Fruit fly (Drosophila melanogaster) whole organism, prepupa: ENCODE measurements around the gene Vinc.
A peak's percentile ranks its signal among the peaks of the same experiment; 100 is the strongest.

Experiments used
- CG11762 ChIP-seq: fragments of 200-800 bp; sonication (Bioruptor generic); optimal IDR thresholded peaks from 3 replicates; lab custom pipeline; 2016; ENCODE audit warnings: missing biosample characterization, missing genetic modification characterization; ENCODE audit not compliant: insufficient read depth
- CG11902 ChIP-seq: fragments of 200-800 bp; sonication (Bioruptor generic); optimal IDR thresholded peaks from 3 replicates; lab custom pipeline; 2016; ENCODE audit warnings: missing biosample characterization, missing genetic modification characterization
- CG1621 ChIP-seq: fragments of 200-800 bp; sonication (Bioruptor generic); optimal IDR thresholded peaks from 3 replicates; lab custom pipeline; 2018; ENCODE audit warnings: missing biosample characterization, mild to moderate bottlenecking, missing genetic modification characterization
- CG16779 ChIP-seq: fragments of 200-800 bp; sonication (Bioruptor generic); optimal IDR thresholded peaks from 3 replicates; lab custom pipeline; 2017; ENCODE audit warnings: missing biosample characterization, mild to moderate bottlenecking, missing genetic modification characterization
- CG3032 ChIP-seq: fragments of 200-800 bp; optimal IDR thresholded peaks from 2 replicates; lab custom pipeline; 2019; ENCODE audit warnings: missing biosample characterization, mild to moderate bottlenecking, missing genetic modification characterization, moderate library complexity
- CG31627 ChIP-seq: fragments of 200-800 bp; sonication (Bioruptor generic); optimal IDR thresholded peaks from 3 replicates; lab custom pipeline; 2016; ENCODE audit warnings: missing biosample characterization, missing genetic modification characterization
- CG32006 ChIP-seq: fragments of 200-800 bp; sonication (Bioruptor generic); optimal IDR thresholded peaks from 3 replicates; lab custom pipeline; 2017; ENCODE audit warnings: missing biosample characterization, mild to moderate bottlenecking, missing genetic modification characterization
- CG6163 ChIP-seq: fragments of 200-800 bp; sonication (Bioruptor generic); IDR thresholded peaks from 3 replicates; pipeline ENCODE4 v1.3.6; 2022; ENCODE audit warnings: missing biosample characterization, missing genetic modification characterization
- CG6808 ChIP-seq: fragments of 200-800 bp; sonication (Bioruptor generic); optimal IDR thresholded peaks from 3 replicates; lab custom pipeline; 2017; ENCODE audit warnings: missing biosample characterization, missing genetic modification characterization, mild to moderate bottlenecking, moderate library complexity, missing genetic modification reagents
- CG8632 ChIP-seq: fragments of 200-800 bp; sonication (Bioruptor generic); optimal IDR thresholded peaks from 3 replicates; lab custom pipeline; 2016; ENCODE audit warnings: missing biosample characterization, missing genetic modification characterization
- Eip93F ChIP-seq: fragments of 200-800 bp; sonication (Bioruptor generic); optimal IDR thresholded peaks from 2 replicates; lab custom pipeline; 2016; ENCODE audit warnings: missing biosample characterization, mild to moderate bottlenecking, missing genetic modification characterization
- Ets21C ChIP-seq: fragments of 200-800 bp; sonication (Bioruptor generic); optimal IDR thresholded peaks from 3 replicates; lab custom pipeline; 2016; ENCODE audit warnings: missing biosample characterization, missing genetic modification characterization
- Gug ChIP-seq: fragments of 200-800 bp; sonication (Bioruptor generic); IDR thresholded peaks from 2 replicates; pipeline ENCODE4 v1.3.6; 2022; ENCODE audit warnings: missing biosample characterization, missing genetic modification characterization
- Hr38 ChIP-seq: sonication (Bioruptor generic); optimal IDR thresholded peaks from 2 replicates; lab custom pipeline; 2016; ENCODE audit warnings: missing biosample characterization, missing genetic modification characterization
- Hr4 ChIP-seq: fragments of 200-800 bp; sonication (Bioruptor generic); optimal IDR thresholded peaks from 3 replicates; lab custom pipeline; 2016; ENCODE audit warnings: missing biosample characterization, missing genetic modification characterization
- Lpt ChIP-seq: fragments of 200-800 bp; sonication (Bioruptor generic); optimal IDR thresholded peaks from 3 replicates; lab custom pipeline; 2016; ENCODE audit warnings: missing biosample characterization, missing genetic modification characterization
- OdsH ChIP-seq: fragments of 200-800 bp; sonication (Bioruptor generic); optimal IDR thresholded peaks from 3 replicates; lab custom pipeline; 2016; ENCODE audit warnings: missing biosample characterization, missing genetic modification characterization
- Sox14 ChIP-seq: fragments of 200-800 bp; sonication (Bioruptor generic); optimal IDR thresholded peaks from 3 replicates; lab custom pipeline; 2016; ENCODE audit warnings: missing biosample characterization, missing genetic modification characterization
- achi ChIP-seq: fragments of 200-800 bp; sonication (Bioruptor generic); optimal IDR thresholded peaks from 3 replicates; lab custom pipeline; 2016; ENCODE audit warnings: missing biosample characterization, missing genetic modification characterization
- cyc ChIP-seq: fragments of 200-800 bp; sonication (Bioruptor generic); optimal IDR thresholded peaks from 3 replicates; lab custom pipeline; 2016; ENCODE audit warnings: missing biosample characterization, missing genetic modification characterization
- dac ChIP-seq: fragments of 200-800 bp; sonication (Bioruptor generic); optimal IDR thresholded peaks from 2 replicates; lab custom pipeline; 2017; ENCODE audit warnings: missing biosample characterization, mild to moderate bottlenecking, missing genetic modification characterization
- dsx ChIP-seq: fragments of 200-800 bp; optimal IDR thresholded peaks from 3 replicates; lab custom pipeline; 2019; ENCODE audit warnings: missing biosample characterization, mild to moderate bottlenecking, missing genetic modification characterization, moderate library complexity; ENCODE audit not compliant: poor library complexity, severe bottlenecking
- esn ChIP-seq: fragments of 200-800 bp; sonication (Bioruptor generic); optimal IDR thresholded peaks from 2 replicates; lab custom pipeline; 2016; ENCODE audit warnings: missing biosample characterization, mild to moderate bottlenecking, missing genetic modification characterization, moderate library complexity
- fd85E ChIP-seq: fragments of 200-800 bp; sonication (Bioruptor generic); optimal IDR thresholded peaks from 3 replicates; lab custom pipeline; 2016; ENCODE audit warnings: missing biosample characterization, missing genetic modification characterization
- lz ChIP-seq: fragments of 200-800 bp; sonication (Bioruptor generic); optimal IDR thresholded peaks from 3 replicates; lab custom pipeline; 2016; ENCODE audit warnings: missing biosample characterization, missing genetic modification characterization
- net ChIP-seq: fragments of 200-800 bp; sonication (Bioruptor generic); optimal IDR thresholded peaks from 3 replicates; lab custom pipeline; 2016; ENCODE audit warnings: missing biosample characterization, missing genetic modification characterization
- salr ChIP-seq, 2 experiments: fragments of 200-800 bp; sonication (Bioruptor generic); optimal IDR thresholded peaks; 3 replicates each; lab custom pipeline; 2016 to 2018; ENCODE audit warnings: missing biosample characterization in 2 of 2, missing genetic modification characterization in 2 of 2, mild to moderate bottlenecking in 1 of 2
- svp ChIP-seq: fragments of 200-800 bp; sonication (Bioruptor generic); peaks from one replicate; lab custom pipeline; 2016; ENCODE audit warnings: missing biosample characterization, missing genetic modification characterization

The Vinc gene

DNA sequence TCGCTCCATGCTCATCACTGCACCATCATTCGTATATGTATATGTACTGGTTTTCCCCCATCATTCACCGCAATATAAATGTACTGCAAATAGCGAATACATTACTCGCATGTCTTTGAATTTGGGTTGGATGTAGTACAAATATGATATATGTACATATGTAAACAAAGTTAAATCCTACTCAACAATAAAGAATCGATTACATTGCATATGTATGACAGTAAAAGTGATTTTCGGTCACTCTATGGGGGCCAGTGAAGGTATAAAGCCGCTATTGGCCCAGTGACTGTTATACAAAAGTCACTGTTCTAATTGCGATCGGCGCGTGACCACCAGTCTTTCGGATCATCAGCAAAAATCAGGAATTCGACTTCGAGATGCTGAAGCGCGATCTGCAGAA is 34.8 kb downstream of the Vinc start, which contains the start of gene CG3457:
CG3457 (plus strand) TSS at position 301 of the 400 bp plus-strand sequence.
- no peak for TF ChIP-seq CG16779 (tag; lab: Kevin White, UChicago)
- no peak for TF ChIP-seq dsx (GFP tag; lab: Kevin White, UChicago)
- TF ChIP-seq fd85E (GFP tag; lab: Kevin White, UChicago): no peak
- no peak for TF ChIP-seq dac (GFP tag; lab: Kevin White, UChicago)
- TF ChIP-seq CG8632: no peak
- TF ChIP-seq svp: no peak
- TF ChIP-seq CG1621 (tag; lab: Kevin White, UChicago): no peak
- TF ChIP-seq Eip93F (GFP tag; lab: Kevin White, UChicago): no peak
- no peak for TF ChIP-seq cyc (GFP tag; lab: Kevin White, UChicago)

DNA sequence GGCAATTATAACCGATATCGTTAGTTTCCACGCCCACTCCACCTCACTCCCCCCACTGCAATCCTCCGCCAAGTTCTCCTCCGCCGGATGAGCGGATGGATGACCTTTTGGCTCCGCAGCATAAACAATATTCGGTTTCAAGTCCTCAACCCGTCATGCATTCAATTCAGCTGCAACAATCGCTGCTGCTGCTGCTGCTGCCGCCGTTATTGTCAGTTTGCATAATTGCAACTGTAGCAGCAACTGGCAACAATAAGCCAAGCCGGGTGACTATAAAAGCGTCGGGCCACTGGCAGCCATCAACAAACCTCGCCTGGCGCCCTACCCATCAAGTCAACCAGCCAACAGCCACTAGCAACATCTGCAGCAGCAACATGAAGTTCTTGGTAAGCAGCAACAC is 35.8 kb downstream of the Vinc start, which contains the start of gene CG17777:
CG17777 (plus strand) TSS at position 301 of the 400 bp plus-strand sequence.
- TF ChIP-seq lz (GFP tag; lab: Kevin White, UChicago) (no peak), Hr4 (GFP tag; lab: Kevin White, UChicago) (no peak), CG11902 (GFP tag; lab: Kevin White, UChicago) (no peak), CG16779 (tag; lab: Kevin White, UChicago) (no peak), Lpt (GFP tag; lab: Kevin White, UChicago) (no peak), svp (no peak), CG6808 (GFP tag; lab: Kevin White, UChicago) (no peak), Eip93F (GFP tag; lab: Kevin White, UChicago) (no peak), net (GFP tag; lab: Kevin White, UChicago) (no peak), CG31627 (GFP tag; lab: Kevin White, UChicago) (no peak)

DNA sequence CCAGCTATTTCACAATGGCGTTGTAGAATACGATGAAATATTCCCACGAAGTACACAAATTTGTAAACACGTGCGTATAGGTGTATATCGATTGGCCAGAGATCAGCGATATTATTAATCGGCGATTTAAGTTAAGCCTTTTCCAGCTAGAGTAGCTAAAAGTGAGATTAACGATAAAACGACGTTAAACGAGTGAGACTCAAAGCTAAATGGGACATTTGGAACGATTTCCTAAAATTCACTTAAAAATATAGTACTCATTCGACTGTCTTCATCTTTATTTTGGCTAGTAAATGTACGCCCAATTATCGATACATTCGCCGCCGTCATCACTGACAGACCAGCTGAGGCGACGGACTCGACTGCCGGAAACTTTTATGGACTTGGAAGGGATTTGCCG is 37.8 kb downstream of the Vinc start, which contains the start of the genes Nmd3 and CG17776:
Nmd3 (minus strand) TSS at position 106 of the 400 bp plus-strand sequence.
CG17776 (plus strand) TSS at position 163 of the 400 bp plus-strand sequence.
- TF ChIP-seq cyc (GFP tag; lab: Kevin White, UChicago) (peak; percentile 32), Ets21C (GFP tag; lab: Kevin White, UChicago) (no peak), salr (GFP tag; optimal IDR thresholded peaks at IDR 0.05; lab: Kevin White, UChicago) (no peak), OdsH (no peak), achi (GFP tag; lab: Kevin White, UChicago) (no peak), CG6163 (GFP tag; lab: Robert Waterston, UW) (no peak), CG3032 (tag; lab: Kevin White, UChicago) (peak; percentile 12), fd85E (GFP tag; lab: Kevin White, UChicago) (no peak), Gug (GFP tag; lab: Robert Waterston, UW) (no peak), CG1621 (tag; lab: Kevin White, UChicago) (peak; percentile 81), CG32006 (no peak), esn (GFP tag; lab: Kevin White, UChicago) (peak; percentile 1), svp (peak; percentile 28), Lpt (GFP tag; lab: Kevin White, UChicago) (no peak), Sox14 (GFP tag; lab: Kevin White, UChicago) (peak; percentile 15)

dm6 chrX:2180750-2181261 is 41.6 kb downstream of the Vinc start, which contains the start of gene pn:
Gene pn (plus strand): TSS chrX:2181211.
- peak; percentile 9 for TF ChIP-seq esn (GFP tag; lab: Kevin White, UChicago)
- peak; percentile 2 for TF ChIP-seq CG3032 (tag; lab: Kevin White, UChicago)
- no peak for TF ChIP-seq Eip93F (GFP tag; lab: Kevin White, UChicago)
- peak; percentile 78 for TF ChIP-seq svp

- TF ChIP-seq dsx (GFP tag; lab: Kevin White, UChicago): no peak
- no peak for TF ChIP-seq CG11762 (GFP tag; lab: Kevin White, UChicago)
- no peak for TF ChIP-seq esn (GFP tag; lab: Kevin White, UChicago)
- TF ChIP-seq Hr38: no peak
Measured at dm6 chrX:2178802-2179201, 43.6 kb downstream of the Vinc start, which contains the start of gene Cyp4ae1. Gene Cyp4ae1 (plus strand): TSS chrX:2179007.
